Worm (Caenorhabditis elegans): Measurements from ENCODE around the gene R09E10.8.

The R09E10.8 gene

ce11 chrIV:10311115-10311514 lies 886 bp upstream of the R09E10.8 start (continued):
- TF ChIP-seq hrde-1 (tag; optimal IDR thresholded peaks at IDR 0.05; ENCODE audit: borderline replicate concordance) = no peak
- peak; percentile 37 for TF ChIP-seq nhr-90 (tag; optimal IDR thresholded peaks at IDR 0.05)
- TF ChIP-seq rpc-1 (optimal IDR thresholded peaks at IDR 0.05) = peak; percentile 73
- peak; percentile 93 for TF ChIP-seq rpc-1 (tag; optimal IDR thresholded peaks at IDR 0.05)
- no peak for TF ChIP-seq ztf-28 (GFP tag; IDR thresholded peaks at IDR 0.05)
- no peak for TF ChIP-seq ama-1 (optimal IDR thresholded peaks at IDR 0.05)
- TF ChIP-seq ama-1 (GFP tag; optimal IDR thresholded peaks at IDR 0.05) = no peak
- no peak for TF ChIP-seq Y53F4B.3 (GFP tag; IDR thresholded peaks at IDR 0.05)
- no peak for TF ChIP-seq F22D6.2 (tag; optimal IDR thresholded peaks at IDR 0.05)
- no peak for TF ChIP-seq mel-28 (tag; optimal IDR thresholded peaks at IDR 0.05; ENCODE audit: borderline replicate concordance)
- no peak for TF ChIP-seq bed-1 (GFP tag; IDR thresholded peaks at IDR 0.05)
- no peak for TF ChIP-seq F23B12.7 (tag; optimal IDR thresholded peaks at IDR 0.05; ENCODE audit: insufficient read depth)
- TF ChIP-seq snpc-1.1 (tag; optimal IDR thresholded peaks at IDR 0.05; ENCODE audit: insufficient read depth) = peak; percentile 54
- no peak for TF ChIP-seq lin-54 (GFP tag; optimal IDR thresholded peaks at IDR 0.05)
- TF ChIP-seq aptf-3 (GFP tag; IDR thresholded peaks at IDR 0.05) = no peak
- no peak for TF ChIP-seq Y79H2A.3 (GFP tag; conservative IDR thresholded peaks at IDR 0.05)
- no peak for TF ChIP-seq egl-44 (GFP tag; IDR thresholded peaks at IDR 0.05)
- no peak for TF ChIP-seq F33H1.4 (GFP tag; IDR thresholded peaks at IDR 0.05)
- TF ChIP-seq nhr-27 (tag; optimal IDR thresholded peaks at IDR 0.05) = no peak
- no peak for TF ChIP-seq nfya-1 (tag; optimal IDR thresholded peaks at IDR 0.05; ENCODE audit: borderline replicate concordance, insufficient read depth)
- no peak for TF ChIP-seq F55B11.4 (tag; optimal IDR thresholded peaks at IDR 0.05; ENCODE audit: borderline replicate concordance, insufficient read depth)
- TF ChIP-seq Y95B8A.8 (GFP tag; IDR thresholded peaks at IDR 0.05) = 0 out of 2 replicates have a peak, but pooled peaks have one; percentile 26
- no peak for TF ChIP-seq dpl-1 (GFP tag; optimal IDR thresholded peaks at IDR 0.05)
- no peak for TF ChIP-seq lin-35 (GFP tag; optimal IDR thresholded peaks at IDR 0.05)
- no peak for TF ChIP-seq ceh-79 (tag; optimal IDR thresholded peaks at IDR 0.05)
- TF ChIP-seq zfh-2 (GFP tag; conservative IDR thresholded peaks at IDR 0.05) = no peak
- TF ChIP-seq hlh-12 (tag; optimal IDR thresholded peaks at IDR 0.05) = no peak
- no peak for TF ChIP-seq snpc-1.3 (tag; optimal IDR thresholded peaks at IDR 0.05; ENCODE audit: insufficient read depth)
- TF ChIP-seq snpc-4 (GFP tag; optimal IDR thresholded peaks at IDR 0.05) = no peak
- TF ChIP-seq snpc-4 (tag; optimal IDR thresholded peaks at IDR 0.05) = no peak
- TF ChIP-seq him-1 (tag; optimal IDR thresholded peaks at IDR 0.05) = peak; percentile 68
- no peak for TF ChIP-seq F49E8.2 (tag; optimal IDR thresholded peaks at IDR 0.05; ENCODE audit: insufficient read depth)
- peak; percentile 58 for TF ChIP-seq ZK185.1 (tag; optimal IDR thresholded peaks at IDR 0.05; ENCODE audit: poor library complexity, severe bottlenecking)
- no peak for TF ChIP-seq ccch-3 (GFP tag; optimal IDR thresholded peaks at IDR 0.05)
- no peak for TF ChIP-seq ceh-91 (GFP tag; IDR thresholded peaks at IDR 0.05)
- no peak for TF ChIP-seq Y53G8AR.9 (GFP tag; conservative IDR thresholded peaks at IDR 0.05)
- TF ChIP-seq nfyb-1 (GFP tag; IDR thresholded peaks at IDR 0.05) = no peak
- peak; percentile 8 for TF ChIP-seq ztf-18 (tag; optimal IDR thresholded peaks at IDR 0.05)
- peak; percentile 71; the same call in 1 of the 2 replicates for TF ChIP-seq lin-26 (GFP tag; IDR thresholded peaks at IDR 0.05)
- TF ChIP-seq tbp1 (GFP tag; optimal IDR thresholded peaks at IDR 0.05) = peak; percentile 92
- no peak for TF ChIP-seq athp-1 (tag; optimal IDR thresholded peaks at IDR 0.05)
- TF ChIP-seq B0019.2 (GFP tag; conservative IDR thresholded peaks at IDR 0.05) = no peak
- TF ChIP-seq D2030.7 (GFP tag; IDR thresholded peaks at IDR 0.05) = 0 out of 2 replicates have a peak, but pooled peaks have one; percentile 16
- TF ChIP-seq tbx-9 (tag; optimal IDR thresholded peaks at IDR 0.05; ENCODE audit: borderline replicate concordance) = no peak
- no peak for TF ChIP-seq dpff-1 (tag; optimal IDR thresholded peaks at IDR 0.05)
- TF ChIP-seq Y56A3A.18 (GFP tag; IDR thresholded peaks at IDR 0.05) = no peak
- no peak for TF ChIP-seq madf-10 (tag; optimal IDR thresholded peaks at IDR 0.05)

All from whole organism, young adult.